Worm (Caenorhabditis elegans) whole organism, late embryonic: ENCODE measurements around the gene pals-20.

Source experiments
- C38D4.7 ChIP-seq: fragments of 200-800 bp; sonication (Bioruptor generic); optimal IDR thresholded peaks from 2 replicates; lab custom pipeline; 2018; ENCODE audit warnings: mild to moderate bottlenecking, missing genetic modification characterization, moderate library complexity, missing compliant biosample characterization
- dve-1 ChIP-seq: sonication (generic microtip); optimal IDR thresholded peaks from 2 replicates; lab custom pipeline; 2017; ENCODE audit warnings: antibody characterized with exemption, mild to moderate bottlenecking, missing genetic modification characterization, missing compliant biosample characterization
- elt-2 ChIP-seq: sonication (generic microtip); optimal IDR thresholded peaks from 2 replicates; lab custom pipeline; 2016; ENCODE audit warnings: missing genetic modification reagents, missing genetic modification characterization, missing compliant biosample characterization
- nhr-11 ChIP-seq: fragments of 150-350 bp; optimal IDR thresholded peaks from 2 replicates; lab custom pipeline; 2014; ENCODE audit warnings: missing biosample characterization, missing genetic modification characterization
- syd-9 ChIP-seq: sonication (generic microtip); optimal IDR thresholded peaks from 2 replicates; lab custom pipeline; 2016; ENCODE audit warnings: mild to moderate bottlenecking, missing genetic modification characterization, moderate library complexity, missing compliant biosample characterization

- no peak for TF ChIP-seq nhr-11 (tag; lab: Kevin White, UChicago)
- TF ChIP-seq dve-1 (tag; lab: Kevin White, UChicago) = no peak
- TF ChIP-seq C38D4.7 = no peak
- no peak for TF ChIP-seq syd-9 (tag; lab: Kevin White, UChicago)
- no peak for TF ChIP-seq elt-2 (tag; lab: Kevin White, UChicago)
Measured at ce11 chrIII:1380535-1381274, 7.4 kb downstream of the pals-20 start, which contains the start of the genes pals-21 and Y82E9BR.6.
